Fruit fly (Drosophila melanogaster): ENCODE data around the gene Mtch.

DNA sequence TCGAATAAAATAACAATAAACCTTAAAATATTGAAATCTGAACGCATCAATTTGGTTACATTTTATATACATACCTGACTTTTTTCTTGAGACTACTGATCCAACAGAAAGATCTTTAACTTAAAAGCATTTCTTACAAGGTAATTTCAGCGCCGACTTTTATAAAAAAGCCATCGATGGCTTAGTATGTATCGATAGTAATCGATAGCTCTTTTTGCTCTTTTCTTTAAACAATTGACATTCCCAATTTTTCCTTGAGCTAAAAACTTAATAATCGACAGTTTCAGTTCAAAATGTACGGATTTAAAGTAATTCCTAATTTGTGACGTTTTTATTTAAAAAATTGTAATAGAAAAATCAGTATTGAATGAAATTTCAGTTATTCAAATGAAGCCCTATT lies 9.9 kb upstream of the Mtch start:
- TF ChIP-seq CTCF (optimal IDR thresholded peaks at IDR 0.05), result no peak
- no peak for TF ChIP-seq CG8478 (optimal IDR thresholded peaks at IDR 0.05)
